Worm (Caenorhabditis elegans): Measurements from ENCODE around the gene pat-6.

DNA sequence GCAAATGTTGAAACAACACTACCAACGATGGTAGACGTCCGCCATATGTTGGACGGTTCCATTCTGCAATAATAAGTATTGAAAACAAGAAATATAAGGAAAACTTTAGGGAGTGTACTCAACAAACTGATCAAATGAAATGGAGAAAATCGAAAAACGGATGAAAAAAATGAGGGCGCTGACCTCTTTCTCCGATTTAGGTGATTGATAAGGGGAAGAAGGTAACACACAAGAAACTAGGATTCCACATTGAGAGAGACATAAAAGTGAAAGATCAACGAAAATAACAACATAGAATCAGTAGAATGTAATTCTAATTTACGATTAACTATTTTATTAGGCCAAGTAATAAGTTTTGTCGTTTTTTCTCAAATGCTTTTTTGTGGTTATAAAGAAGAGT is 4.9 kb downstream of the pat-6 start, which contains the start of gene dpy-9:
- TF ChIP-seq unc-62 (GFP tag; optimal IDR thresholded peaks at IDR 0.05) (no peak), mab-5 (tag; optimal IDR thresholded peaks at IDR 0.05) (no peak), zip-8 (tag; optimal IDR thresholded peaks at IDR 0.05) (no peak), snpc-4 (tag; optimal IDR thresholded peaks at IDR 0.05) (no peak), elt-3 (tag; optimal IDR thresholded peaks at IDR 0.05) (no peak), ztf-11 (tag; optimal IDR thresholded peaks at IDR 0.05) (no peak), flh-1 (GFP tag; optimal IDR thresholded peaks at IDR 0.05) (no peak), bed-3 (GFP tag; optimal IDR thresholded peaks at IDR 0.05) (no peak), nhr-76 (tag; optimal IDR thresholded peaks at IDR 0.05) (no peak), sem-2 (GFP tag; optimal IDR thresholded peaks at IDR 0.05) (no peak), sptf-1 (tag; optimal IDR thresholded peaks at IDR 0.05) (no peak), unc-39 (tag; optimal IDR thresholded peaks at IDR 0.05) (no peak), blmp-1 (tag; optimal IDR thresholded peaks at IDR 0.05) (no peak), lin-13 (tag; optimal IDR thresholded peaks at IDR 0.05) (no peak)
